Fruit fly (Drosophila melanogaster) whole organism, wandering third instar larva: ENCODE data around the gene sofe.

ENCODE experiments used
- Dfd ChIP-seq: fragments of >200 bp; optimal IDR thresholded peaks from 2 replicates; lab custom pipeline; 2017; ENCODE audit warnings: missing biosample characterization, missing genetic modification characterization
- Hnf4 ChIP-seq: fragments of 200-800 bp; sonication (Bioruptor generic); optimal IDR thresholded peaks from 2 replicates; lab custom pipeline; 2016; ENCODE audit warnings: missing biosample characterization, mild to moderate bottlenecking, missing genetic modification characterization
- Hr78 ChIP-seq: fragments of >200 bp; optimal IDR thresholded peaks from 2 replicates; lab custom pipeline; 2017; ENCODE audit warnings: missing biosample characterization, missing genetic modification characterization
- Hr83 ChIP-seq: fragments of 200-300 bp; sonication (Bioruptor generic); optimal IDR thresholded peaks from 2 replicates; lab custom pipeline; 2016; ENCODE audit warnings: missing biosample characterization, mild to moderate bottlenecking, missing genetic modification characterization, moderate library complexity; ENCODE audit not compliant: poor library complexity, severe bottlenecking
- OdsH ChIP-seq: fragments of 200-800 bp; sonication (Bioruptor generic); optimal IDR thresholded peaks from 2 replicates; lab custom pipeline; 2016; ENCODE audit warnings: missing biosample characterization, mild to moderate bottlenecking, missing genetic modification characterization
- Rel ChIP-seq, 2 experiments: fragments of 200-800 bp; sonication (Bioruptor generic) in 1 of 2; optimal IDR thresholded peaks; 2 replicates in 1 of 2; 3 replicates in 1 of 2; lab custom pipeline; 2016 to 2019; ENCODE audit warnings: mild to moderate bottlenecking in 2 of 2, missing biosample characterization in 2 of 2, missing genetic modification characterization in 2 of 2, moderate library complexity in 1 of 2
- foxo ChIP-seq, 2 experiments: fragments of 200-800 bp; sonication (Bioruptor generic); optimal IDR thresholded peaks; 2 replicates in 1 of 2; 3 replicates in 1 of 2; lab custom pipeline; 2016 to 2017; ENCODE audit warnings: missing biosample characterization in 2 of 2, missing genetic modification characterization in 2 of 2
- fru ChIP-seq: fragments of 200-800 bp; sonication (Bioruptor generic); optimal IDR thresholded peaks from 3 replicates; lab custom pipeline; 2016; ENCODE audit warnings: missing biosample characterization, mild to moderate bottlenecking, missing genetic modification characterization
- h ChIP-seq: fragments of 200-800 bp; sonication (Bioruptor generic); optimal IDR thresholded peaks from 3 replicates; lab custom pipeline; 2016; ENCODE audit warnings: missing biosample characterization, mild to moderate bottlenecking, missing genetic modification characterization
- pan ChIP-seq: fragments of >200 bp; optimal IDR thresholded peaks from 2 replicates; lab custom pipeline; 2017
- tai ChIP-seq: sonication (Bioruptor generic); optimal IDR thresholded peaks from 2 replicates; lab custom pipeline; 2016; ENCODE audit warnings: missing biosample characterization, missing genetic modification characterization

DNA sequence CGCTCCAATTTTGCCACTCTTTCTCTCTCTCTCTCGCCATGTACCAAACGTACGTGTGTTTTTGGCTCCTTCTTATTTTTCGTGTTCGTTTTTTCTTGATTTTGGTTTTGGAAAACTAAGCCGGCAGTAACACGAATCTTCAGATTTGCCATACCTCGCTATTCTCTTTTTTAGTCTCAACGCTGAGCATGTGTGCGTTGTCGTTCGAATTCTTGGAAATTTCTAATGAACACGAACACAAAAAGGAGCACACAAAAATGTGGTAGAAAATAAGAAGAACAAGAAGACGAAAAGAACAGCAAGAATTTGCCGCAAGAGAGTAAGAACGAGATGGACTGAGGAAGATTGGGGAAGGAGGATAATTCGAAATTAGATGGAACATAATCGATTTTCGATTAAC, 48.5 kb downstream of the sofe start:
- TF ChIP-seq Hr83 (GFP tag; lab: Kevin White, UChicago) (no peak), fru (GFP tag; lab: Kevin White, UChicago) (no peak), Rel (GFP tag; optimal IDR thresholded peaks at IDR 0.05; lab: Kevin White, UChicago) (no peak), Rel (tag; optimal IDR thresholded peaks at IDR 0.05; lab: Kevin White, UChicago) (no peak), Dfd (GFP tag; lab: Kevin White, UChicago) (no peak), OdsH (GFP tag; lab: Kevin White, UChicago) (no peak), Hr78 (GFP tag; lab: Kevin White, UChicago) (no peak), h (GFP tag; lab: Kevin White, UChicago) (no peak), Hnf4 (GFP tag; lab: Kevin White, UChicago) (no peak), tai (GFP tag; lab: Kevin White, UChicago) (no peak), pan (lab: Kevin White, UChicago) (no peak), foxo (GFP tag; optimal IDR thresholded peaks at IDR 0.05; lab: Kevin White, UChicago) (no peak)
